Fruit fly (Drosophila melanogaster) Kc167 (cell line): Measurements from ENCODE around the gene CAH7.

ENCODE experiments used
- Myc ChIP-seq: fragments of >200 bp; optimal IDR thresholded peaks from 2 replicates; lab custom pipeline; 2017; ENCODE audit warnings: missing external identifiers
- Sin3A ChIP-seq: fragments of >200 bp; optimal IDR thresholded peaks from 2 replicates; lab custom pipeline; 2018; ENCODE audit warnings: missing external identifiers
- h ChIP-seq: fragments of >200 bp; optimal IDR thresholded peaks from 3 replicates; lab custom pipeline; 2018; ENCODE audit warnings: missing external identifiers
- insv ChIP-seq: fragments of >200 bp; optimal IDR thresholded peaks from 3 replicates; lab custom pipeline; 2018; ENCODE audit warnings: missing external identifiers
- psq ChIP-seq: fragments of >200 bp; optimal IDR thresholded peaks from 2 replicates; lab custom pipeline; 2017; ENCODE audit warnings: missing external identifiers
- ttk ChIP-seq: sonication (Bioruptor generic); optimal IDR thresholded peaks from 2 replicates; lab custom pipeline; 2017; ENCODE audit warnings: missing external identifiers

CAH7 gene

DNA sequence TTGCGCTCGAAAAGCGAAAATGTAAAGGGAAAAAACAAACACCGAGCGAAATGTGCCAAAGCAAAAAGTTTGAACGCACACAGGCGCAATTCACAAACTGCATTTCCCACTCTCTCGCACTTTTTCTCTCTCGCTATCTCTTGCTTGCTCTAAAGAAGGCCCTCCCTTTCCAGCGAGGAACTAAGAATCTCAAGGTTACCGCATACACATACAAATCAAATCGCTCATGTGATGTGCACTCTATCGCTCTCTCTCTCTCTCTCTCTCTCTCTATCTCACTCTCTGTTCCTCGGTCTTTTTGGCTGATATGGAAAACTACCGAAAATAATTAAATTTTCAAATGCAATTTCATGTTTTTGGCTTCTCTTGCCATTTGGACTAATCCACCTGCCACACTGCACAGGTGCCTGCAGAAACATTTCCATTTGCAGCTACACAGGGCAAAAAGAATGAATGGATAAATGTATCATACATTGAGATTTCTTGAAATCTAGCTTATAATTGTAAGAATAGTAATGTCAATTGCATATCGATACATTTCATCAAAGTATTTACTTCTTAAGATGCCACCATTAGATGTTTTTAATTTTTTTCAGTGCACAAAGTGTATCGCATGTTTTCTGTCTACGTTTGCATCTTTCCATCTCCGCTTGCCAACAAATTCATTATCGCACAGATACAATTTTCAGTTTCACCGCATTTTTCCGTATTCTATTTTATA lies 32.6 kb upstream of the CAH7 start:
- TF ChIP-seq psq (lab: Kevin White, UChicago) (no peak), ttk (no peak), insv (lab: Kevin White, UChicago) (no peak), Myc (no peak), h (lab: Kevin White, UChicago) (no peak), Sin3A (lab: Kevin White, UChicago) (no peak)

DNA sequence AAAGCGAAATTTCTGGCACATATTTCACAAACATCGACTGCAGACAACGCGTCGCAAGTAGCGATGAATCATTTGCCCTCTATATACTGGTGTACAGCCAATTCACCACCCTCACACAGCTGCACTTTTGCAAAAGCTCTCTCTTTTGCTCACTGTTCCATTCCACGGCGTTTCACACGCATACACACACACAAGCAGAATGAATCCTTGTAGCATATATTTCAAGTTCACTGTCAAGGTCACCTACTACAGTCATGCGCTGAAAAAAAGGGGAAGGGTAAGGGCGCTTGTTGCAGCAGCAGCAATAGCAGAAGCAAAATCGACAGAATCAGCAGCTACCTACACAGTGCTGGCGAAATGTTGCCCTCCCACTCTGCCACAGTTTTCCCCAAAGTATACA lies 31.3 kb upstream of the CAH7 start:
- TF ChIP-seq h (lab: Kevin White, UChicago) = no peak
- TF ChIP-seq Myc = no peak
- no peak for TF ChIP-seq Sin3A (lab: Kevin White, UChicago)
- TF ChIP-seq ttk = no peak
- TF ChIP-seq psq (lab: Kevin White, UChicago) = no peak
- TF ChIP-seq insv (lab: Kevin White, UChicago) = no peak

DNA sequence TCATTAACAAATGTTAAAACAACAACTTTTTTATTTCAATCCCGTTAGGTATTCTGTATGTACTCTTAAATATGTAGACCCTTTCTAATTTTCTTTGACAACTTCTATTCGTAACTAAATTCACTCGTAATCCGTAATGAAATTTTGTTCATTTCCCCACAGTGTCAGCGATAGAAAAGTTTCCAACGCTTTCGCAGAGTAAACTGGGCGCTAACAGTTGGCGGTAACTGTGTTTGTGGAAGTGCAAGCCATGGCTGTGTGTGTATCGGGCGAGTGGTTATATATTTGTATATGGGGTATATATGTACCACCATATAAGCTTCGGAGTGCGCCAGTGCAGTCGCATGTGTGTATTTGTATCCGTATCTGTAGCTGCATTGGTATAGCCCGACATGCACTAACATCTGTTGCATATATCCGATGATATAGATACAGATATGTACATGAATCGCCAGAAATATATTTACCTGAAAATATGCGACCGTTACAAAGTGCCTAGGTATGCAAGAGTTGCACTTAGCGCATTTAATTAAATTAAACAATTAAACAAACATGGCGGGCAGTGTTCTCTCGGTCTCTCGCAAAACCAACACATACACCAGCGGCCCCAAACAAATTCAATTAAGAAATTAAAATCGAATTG lies 30.4 kb upstream of the CAH7 start:
- TF ChIP-seq h (lab: Kevin White, UChicago) (no peak), psq (lab: Kevin White, UChicago) (no peak), insv (lab: Kevin White, UChicago) (no peak), ttk (no peak), Sin3A (lab: Kevin White, UChicago) (no peak), Myc (no peak)

DNA sequence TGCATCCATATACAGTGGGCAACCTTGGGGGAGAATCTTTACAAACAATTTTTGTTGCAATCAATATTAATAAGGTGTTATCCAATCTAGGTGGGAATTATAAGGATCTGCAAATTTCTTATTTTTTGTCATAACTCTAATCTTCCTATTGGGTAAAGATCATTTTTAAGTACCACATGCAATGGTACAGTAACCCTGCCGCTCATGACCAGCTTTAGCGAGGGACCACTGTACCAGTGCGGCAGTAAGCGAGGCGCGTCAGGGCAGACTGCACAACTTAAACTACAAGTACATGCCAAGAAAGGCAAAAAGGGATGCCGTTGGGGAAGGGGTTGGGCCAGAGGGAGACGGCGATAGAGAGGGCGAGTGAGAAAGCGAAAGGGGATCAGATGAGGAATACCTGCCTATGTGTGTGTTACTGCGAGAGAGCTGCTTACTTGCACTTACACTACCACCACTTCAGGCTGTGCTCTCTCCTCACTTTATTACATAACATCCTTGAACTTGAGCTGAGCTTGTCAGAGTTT lies 29.4 kb upstream of the CAH7 start:
- TF ChIP-seq h (lab: Kevin White, UChicago) (no peak), Sin3A (lab: Kevin White, UChicago) (no peak), insv (lab: Kevin White, UChicago) (no peak), psq (lab: Kevin White, UChicago) (no peak), Myc (no peak)

DNA sequence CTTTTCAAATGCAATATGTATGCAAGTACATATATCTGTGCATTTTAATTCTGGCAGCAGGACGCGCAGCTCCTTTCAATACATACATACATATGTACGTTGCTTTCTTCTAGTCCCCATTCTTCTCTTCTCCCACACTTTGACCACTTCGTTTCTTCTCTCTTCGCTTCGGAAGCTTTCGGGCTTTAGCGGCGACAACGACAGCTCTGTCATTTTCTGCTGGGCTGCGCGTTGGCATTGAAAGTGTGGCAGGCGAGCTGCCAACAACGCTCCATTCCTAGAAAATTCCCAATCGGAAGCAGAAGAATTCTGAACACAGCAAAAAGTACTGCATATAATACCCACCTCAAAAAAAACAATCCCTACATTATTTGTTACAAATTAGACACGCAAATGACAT lies 29.0 kb upstream of the CAH7 start:
- no peak for TF ChIP-seq psq (lab: Kevin White, UChicago)
- TF ChIP-seq ttk = no peak
- TF ChIP-seq Myc = no peak
- TF ChIP-seq Sin3A (lab: Kevin White, UChicago) = no peak
- TF ChIP-seq h (lab: Kevin White, UChicago) = no peak
- no peak for TF ChIP-seq insv (lab: Kevin White, UChicago)

DNA sequence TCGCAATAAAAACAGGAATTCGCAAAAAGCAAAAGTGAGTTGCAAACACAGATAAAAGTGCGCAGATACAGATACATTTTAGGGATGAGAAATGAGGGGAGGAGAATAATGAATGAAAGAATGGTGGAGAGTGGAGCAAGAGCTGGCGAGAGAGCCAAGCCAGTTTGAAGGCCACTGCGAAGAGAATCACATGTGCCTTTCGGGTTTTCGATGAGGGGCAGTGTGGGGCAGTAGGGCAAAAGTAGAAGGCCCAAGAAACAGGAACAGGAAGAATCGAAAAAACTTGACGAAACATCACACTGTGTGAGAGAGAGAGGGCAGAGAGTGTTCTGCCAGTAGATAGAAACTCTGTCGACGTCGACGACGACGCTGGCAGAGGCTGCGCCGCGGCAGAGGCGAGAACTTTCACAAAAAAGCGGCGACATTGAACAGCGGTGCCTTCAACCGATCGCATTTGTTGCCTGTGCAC lies 27.8 kb upstream of the CAH7 start:
- TF ChIP-seq Sin3A (lab: Kevin White, UChicago) (no peak), psq (lab: Kevin White, UChicago) (no peak), insv (lab: Kevin White, UChicago) (no peak), Myc (no peak), ttk (no peak), h (lab: Kevin White, UChicago) (no peak)

DNA sequence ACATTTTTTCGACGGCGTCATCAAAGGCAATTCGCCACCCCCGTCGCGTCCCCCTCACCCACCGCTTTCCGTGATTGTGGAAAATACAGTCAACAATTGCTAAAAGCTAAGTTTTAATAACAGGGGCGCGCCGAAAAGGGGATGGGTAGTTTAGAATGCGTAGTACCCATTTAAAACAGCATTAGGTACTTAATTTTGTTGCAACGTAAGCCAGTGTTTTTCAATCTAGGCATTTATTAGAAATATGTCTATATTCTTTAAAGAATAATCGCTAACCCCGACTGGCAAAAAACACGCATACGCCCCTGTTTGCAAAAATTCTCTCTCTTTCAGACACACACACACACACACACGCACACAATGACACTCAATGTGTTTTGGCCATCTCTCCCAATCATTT lies 27.1 kb upstream of the CAH7 start:
- TF ChIP-seq h (lab: Kevin White, UChicago) = no peak
- no peak for TF ChIP-seq ttk

DNA sequence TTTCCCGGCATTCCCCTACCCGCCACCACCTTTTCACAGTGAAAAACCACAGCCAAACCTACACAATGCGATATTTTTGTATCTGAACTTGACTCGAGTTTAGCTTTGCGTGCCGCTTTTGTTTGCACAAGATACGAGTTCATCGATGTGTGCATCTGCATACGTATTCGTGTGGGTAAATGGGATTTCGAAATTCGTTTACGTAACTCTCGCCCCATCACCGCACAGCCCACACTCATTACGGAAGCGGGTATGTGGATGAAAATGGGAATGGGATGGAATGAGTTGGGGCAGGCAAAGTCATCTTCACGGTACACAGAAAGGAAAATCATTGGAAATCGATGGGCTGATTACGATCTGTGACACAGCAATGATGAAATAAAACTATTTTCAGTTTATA lies 25.8 kb upstream of the CAH7 start:
- no peak for TF ChIP-seq psq (lab: Kevin White, UChicago)
- TF ChIP-seq Myc = no peak
- TF ChIP-seq ttk = no peak
- TF ChIP-seq h (lab: Kevin White, UChicago) = no peak
- no peak for TF ChIP-seq Sin3A (lab: Kevin White, UChicago)
- no peak for TF ChIP-seq insv (lab: Kevin White, UChicago)

DNA sequence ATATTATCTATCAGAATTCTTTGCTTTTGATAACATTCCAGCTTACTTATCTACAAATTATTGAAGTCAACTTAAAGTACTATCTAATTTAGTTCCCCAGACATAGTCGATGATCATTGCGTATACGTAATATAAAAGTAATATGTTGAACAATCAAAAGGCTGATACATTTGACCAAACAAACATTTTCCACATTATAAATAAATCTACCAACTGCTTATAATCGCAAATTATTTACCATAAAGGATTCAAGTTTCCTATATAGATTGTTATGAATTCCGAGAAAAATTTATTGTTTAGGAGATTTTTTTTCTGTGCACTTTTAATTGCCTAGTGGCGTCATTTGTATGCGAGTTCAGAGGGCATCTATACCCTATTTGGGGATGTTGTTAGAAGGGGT lies 25.4 kb upstream of the CAH7 start:
- TF ChIP-seq ttk = no peak
- no peak for TF ChIP-seq psq (lab: Kevin White, UChicago)
- no peak for TF ChIP-seq Sin3A (lab: Kevin White, UChicago)
- no peak for TF ChIP-seq insv (lab: Kevin White, UChicago)
- TF ChIP-seq h (lab: Kevin White, UChicago) = no peak
- TF ChIP-seq Myc = no peak

DNA sequence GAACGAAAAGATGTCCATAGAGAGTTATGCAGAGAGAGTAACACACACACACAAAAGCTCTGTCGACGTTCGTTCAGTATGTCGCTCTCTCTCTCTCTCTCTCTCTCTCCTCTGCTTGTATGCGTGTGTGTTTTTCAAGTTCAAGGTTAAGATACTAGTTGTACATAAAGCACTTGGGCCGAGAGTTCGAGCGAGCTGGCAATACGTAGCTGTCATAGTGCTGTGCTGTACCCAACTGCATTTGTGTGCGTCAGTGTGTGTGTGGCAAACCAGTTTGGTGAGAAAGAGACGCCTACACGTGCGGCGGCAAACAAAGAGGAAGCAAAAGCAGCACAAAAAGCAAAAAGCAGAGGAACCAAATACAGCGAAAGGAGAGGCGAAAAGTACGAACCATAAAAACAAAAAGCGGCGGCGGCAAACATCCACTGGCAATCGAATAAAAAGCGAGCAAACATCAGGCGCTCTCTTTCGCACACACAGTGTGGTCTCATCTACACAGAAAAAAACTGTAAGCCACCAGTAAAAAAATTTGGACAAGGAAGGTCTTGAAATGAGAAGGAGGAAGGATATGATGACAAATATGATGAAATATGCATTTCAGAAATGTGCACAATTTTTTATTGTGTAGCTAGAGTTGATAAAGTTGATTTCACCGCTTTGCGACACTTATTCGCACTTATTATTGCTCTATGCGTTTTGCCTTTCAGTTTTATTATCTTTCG lies 24.7 kb upstream of the CAH7 start:
- TF ChIP-seq Myc = no peak
- no peak for TF ChIP-seq insv (lab: Kevin White, UChicago)
- TF ChIP-seq Sin3A (lab: Kevin White, UChicago) = no peak
- TF ChIP-seq psq (lab: Kevin White, UChicago) = no peak
- no peak for TF ChIP-seq h (lab: Kevin White, UChicago)
- no peak for TF ChIP-seq ttk

DNA sequence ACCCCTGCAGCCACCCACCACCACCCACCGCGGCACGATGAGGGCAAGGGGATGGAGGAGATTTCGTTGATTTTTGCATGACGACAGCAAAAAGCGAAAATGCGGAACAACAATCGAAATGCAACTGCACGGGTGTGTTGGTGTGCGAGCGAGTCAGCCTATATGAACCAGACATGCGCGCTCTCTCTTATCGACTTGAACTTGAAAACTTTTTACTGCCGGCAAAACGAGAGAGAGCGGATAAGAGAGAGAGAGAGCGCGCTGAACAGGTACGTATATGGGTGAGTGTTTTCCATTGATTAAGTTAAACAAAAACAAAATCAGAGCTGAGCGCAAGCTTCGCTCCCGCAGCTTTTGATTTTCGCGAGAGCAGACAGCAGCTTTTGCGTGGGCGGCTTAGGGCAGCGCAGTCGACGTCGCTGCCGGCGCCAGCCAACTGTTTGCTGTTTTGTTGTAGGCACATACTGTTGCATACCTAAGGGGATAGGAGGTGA lies 22.8 kb upstream of the CAH7 start:
- TF ChIP-seq Sin3A (lab: Kevin White, UChicago) = no peak

DNA sequence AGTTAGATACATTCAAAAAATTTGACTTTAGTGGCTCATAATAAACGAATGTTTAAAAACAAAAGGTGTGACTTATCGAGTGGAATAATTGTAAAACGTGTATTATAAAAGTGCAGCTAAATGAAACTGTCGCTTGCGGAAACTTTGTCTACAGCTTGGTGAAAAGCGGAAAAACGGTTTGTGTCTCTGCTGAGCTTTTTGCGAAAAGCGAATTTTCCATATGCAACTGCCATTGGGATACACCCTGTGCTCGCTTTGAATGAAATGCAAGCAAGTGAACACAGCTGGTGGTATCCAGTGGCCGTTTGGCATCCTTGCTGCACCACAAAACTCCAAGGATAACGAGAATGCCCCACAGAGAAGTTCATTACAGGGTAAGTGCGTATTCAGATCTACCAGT lies 21.1 kb upstream of the CAH7 start:
- TF ChIP-seq h (lab: Kevin White, UChicago) (no peak), Sin3A (lab: Kevin White, UChicago) (no peak)
